Fruit fly (Drosophila melanogaster): ENCODE results near the gene Csk.

Csk gene

dm6 chr3R:11625544-11625943, 25.0 kb downstream of the Csk start, which contains the start of gene Zaf1:
TSS of gene Zaf1 (minus strand) at chr3R:11625644.
- TF ChIP-seq Sox14 (GFP tag; optimal IDR thresholded peaks at IDR 0.05) (no peak), Hr4 (GFP tag; optimal IDR thresholded peaks at IDR 0.05) (no peak), CG8119 (GFP tag; IDR thresholded peaks at IDR 0.05) (no peak), Hr39 (GFP tag; optimal IDR thresholded peaks at IDR 0.05) (no peak), Lpt (GFP tag; optimal IDR thresholded peaks at IDR 0.05) (no peak), CG4318 (GFP tag; optimal IDR thresholded peaks at IDR 0.05) (no peak), CG10669 (GFP tag; optimal IDR thresholded peaks at IDR 0.05) (no peak)

dm6 chr3R:11623025-11623424, 27.5 kb downstream of the Csk start, which contains the start of gene CG14711:
TSS of gene CG14711 (plus strand) at chr3R:11623339.
- TF ChIP-seq CG11762 (GFP tag; optimal IDR thresholded peaks at IDR 0.05; ENCODE audit: insufficient read depth) (peak; percentile 65), dsx (GFP tag; optimal IDR thresholded peaks at IDR 0.05; ENCODE audit: poor library complexity, severe bottlenecking) (no peak), Hr39 (GFP tag; optimal IDR thresholded peaks at IDR 0.05) (no peak), ss (GFP tag; optimal IDR thresholded peaks at IDR 0.05) (no peak), vri (GFP tag; optimal IDR thresholded peaks at IDR 0.05) (no peak), Smox (GFP tag; optimal IDR thresholded peaks at IDR 0.05) (no peak), CG8119 (GFP tag; IDR thresholded peaks at IDR 0.05) (no peak; the same call in 1 of the 3 replicates), Eip78C (GFP tag) (peak; percentile 92), Eip93F (GFP tag; optimal IDR thresholded peaks at IDR 0.05) (peak; percentile 51), CG8319 (GFP tag; optimal IDR thresholded peaks at IDR 0.05) (no peak), CG6854 (GFP tag; optimal IDR thresholded peaks at IDR 0.05) (no peak), CG10631 (GFP tag; optimal IDR thresholded peaks at IDR 0.05) (no peak), Sox15 (GFP tag; optimal IDR thresholded peaks at IDR 0.05) (peak; percentile 64), Gug (GFP tag; IDR thresholded peaks at IDR 0.05) (peak; percentile 44; the same call in 1 of the 2 replicates), CG6163 (GFP tag; IDR thresholded peaks at IDR 0.05) (peak; percentile 81; the same call in 2 of the 3 replicates), CG32006 (GFP tag; optimal IDR thresholded peaks at IDR 0.05) (no peak), Eip75B (GFP tag; optimal IDR thresholded peaks at IDR 0.05) (no peak), CG8632 (GFP tag; optimal IDR thresholded peaks at IDR 0.05) (no peak), fd85E (GFP tag; optimal IDR thresholded peaks at IDR 0.05) (no peak), CG6792 (GFP tag; optimal IDR thresholded peaks at IDR 0.05) (peak; percentile 76), topi (GFP tag; optimal IDR thresholded peaks at IDR 0.05) (no peak), achi (GFP tag; optimal IDR thresholded peaks at IDR 0.05) (peak; percentile 82), Blimp-1 (GFP tag; optimal IDR thresholded peaks at IDR 0.05) (peak; percentile 10), OdsH (GFP tag; optimal IDR thresholded peaks at IDR 0.05) (no peak), CG6276 (GFP tag; optimal IDR thresholded peaks at IDR 0.05) (no peak), dac (GFP tag; optimal IDR thresholded peaks at IDR 0.05) (no peak), fd59A (GFP tag; optimal IDR thresholded peaks at IDR 0.05) (peak; percentile 32), fkh (GFP tag; optimal IDR thresholded peaks at IDR 0.05) (no peak), Met (GFP tag; optimal IDR thresholded peaks at IDR 0.05) (no peak), Lpt (GFP tag; optimal IDR thresholded peaks at IDR 0.05) (peak; percentile 50), eg (GFP tag; IDR thresholded peaks at IDR 0.05) (peak; percentile 83; the same call in 2 of the 3 replicates), CG4318 (GFP tag; optimal IDR thresholded peaks at IDR 0.05) (no peak), lz (GFP tag; optimal IDR thresholded peaks at IDR 0.05) (peak; percentile 82), CG1621 (tag; optimal IDR thresholded peaks at IDR 0.05) (no peak), Hr4 (GFP tag; optimal IDR thresholded peaks at IDR 0.05) (no peak), Ets21C (GFP tag; optimal IDR thresholded peaks at IDR 0.05) (no peak), net (GFP tag; optimal IDR thresholded peaks at IDR 0.05) (no peak), CG34406 (GFP tag; optimal IDR thresholded peaks at IDR 0.05) (peak; percentile 78), CG3919 (GFP tag; optimal IDR thresholded peaks at IDR 0.05) (no peak), CG16779 (tag; optimal IDR thresholded peaks at IDR 0.05) (no peak), CG3032 (tag; optimal IDR thresholded peaks at IDR 0.05) (peak; percentile 82), spab (GFP tag; optimal IDR thresholded peaks at IDR 0.05) (no peak), pdm3 (GFP tag; optimal IDR thresholded peaks at IDR 0.05) (no peak), Hr38 (GFP tag; optimal IDR thresholded peaks at IDR 0.05) (no peak), cyc (GFP tag; optimal IDR thresholded peaks at IDR 0.05) (peak; percentile 76), CG7368 (GFP tag; optimal IDR thresholded peaks at IDR 0.05) (no peak), salr (GFP tag; optimal IDR thresholded peaks at IDR 0.05) (no peak), Sox14 (GFP tag; optimal IDR thresholded peaks at IDR 0.05) (peak; percentile 76)
